Fruit fly (Drosophila melanogaster) whole organism, pupa: ENCODE data around the gene Trm1.
A peak's percentile ranks its signal among the peaks of the same experiment; 100 is the strongest.

ENCODE experiments used
- CG10348 ChIP-seq: fragments of 200-800 bp; sonication (Bioruptor generic); IDR thresholded peaks from 2 replicates; pipeline ENCODE4 v1.3.6; 2022; ENCODE audit warnings: missing biosample characterization, missing genetic modification characterization
- CG12605 ChIP-seq: fragments of 200-800 bp; sonication (Bioruptor generic); IDR thresholded peaks from 2 replicates; pipeline ENCODE4 v1.3.6; 2022; ENCODE audit warnings: missing biosample characterization, missing genetic modification characterization
- CG13204 ChIP-seq: fragments of 200-800 bp; sonication (Bioruptor generic); optimal IDR thresholded peaks from 2 replicates; lab custom pipeline; 2018; ENCODE audit warnings: missing biosample characterization, mild to moderate bottlenecking, missing genetic modification characterization, moderate library complexity
- CG14655 ChIP-seq: fragments of 200-800 bp; sonication (Bioruptor generic); optimal IDR thresholded peaks from 3 replicates; lab custom pipeline; 2017; ENCODE audit warnings: mild to moderate bottlenecking, missing biosample characterization, missing genetic modification reagents, missing genetic modification characterization
- CG15710 ChIP-seq: fragments of 200-800 bp; sonication (Bioruptor generic); optimal IDR thresholded peaks from 2 replicates; lab custom pipeline; 2018; ENCODE audit warnings: missing biosample characterization, mild to moderate bottlenecking, missing genetic modification characterization, moderate library complexity
- CG17806 ChIP-seq: fragments of 200-800 bp; sonication (Bioruptor generic); optimal IDR thresholded peaks from 2 replicates; lab custom pipeline; 2018; ENCODE audit warnings: missing biosample characterization, mild to moderate bottlenecking, missing genetic modification characterization, moderate library complexity
- CG32121 ChIP-seq: fragments of 200-800 bp; sonication (Bioruptor generic); IDR thresholded peaks from 2 replicates; pipeline ENCODE4 v1.3.6; 2022; ENCODE audit warnings: missing biosample characterization, missing genetic modification characterization
- CG34367 ChIP-seq: fragments of 200-800 bp; sonication (Bioruptor generic); optimal IDR thresholded peaks from 2 replicates; lab custom pipeline; 2018; ENCODE audit warnings: missing biosample characterization, mild to moderate bottlenecking, missing genetic modification characterization
- CG4496 ChIP-seq: fragments of 200-800 bp; sonication (Bioruptor generic); IDR thresholded peaks from 3 replicates; pipeline ENCODE4 v1.3.6; 2022; ENCODE audit warnings: missing biosample characterization, missing genetic modification characterization
- CG8159 ChIP-seq: fragments of 200-800 bp; sonication (Bioruptor generic); optimal IDR thresholded peaks from 3 replicates; lab custom pipeline; 2018; ENCODE audit warnings: missing biosample characterization, mild to moderate bottlenecking, missing genetic modification characterization, moderate library complexity
- CG8301 ChIP-seq: fragments of 200-800 bp; sonication (Bioruptor generic); optimal IDR thresholded peaks from 2 replicates; lab custom pipeline; 2018; ENCODE audit warnings: missing biosample characterization, mild to moderate bottlenecking, missing genetic modification characterization
- CG9948 ChIP-seq: fragments of 200-800 bp; sonication (Bioruptor generic); optimal IDR thresholded peaks from 2 replicates; lab custom pipeline; 2018; ENCODE audit warnings: missing biosample characterization, mild to moderate bottlenecking, missing genetic modification characterization, moderate library complexity
- D1 ChIP-seq: fragments of 200-800 bp; sonication (Bioruptor generic); optimal IDR thresholded peaks from 2 replicates; lab custom pipeline; 2018; ENCODE audit warnings: missing biosample characterization, mild to moderate bottlenecking, missing genetic modification characterization, moderate library complexity
- EcR ChIP-seq: fragments of 200-800 bp; sonication (Bioruptor generic); optimal IDR thresholded peaks from 3 replicates; lab custom pipeline; 2019; ENCODE audit warnings: missing biosample characterization, missing genetic modification characterization, mild to moderate bottlenecking, moderate library complexity, missing genetic modification reagents
- Ets98B ChIP-seq: fragments of 200-800 bp; sonication (Bioruptor generic); IDR thresholded peaks from 2 replicates; pipeline ENCODE4 v1.3.6; 2022; ENCODE audit warnings: missing biosample characterization, missing genetic modification characterization
- Pif1A ChIP-seq: fragments of 200-800 bp; sonication (Bioruptor generic); optimal IDR thresholded peaks from 3 replicates; lab custom pipeline; 2016; ENCODE audit warnings: missing biosample characterization, missing genetic modification characterization
- Pif1B ChIP-seq: fragments of 200-800 bp; sonication (Bioruptor generic); optimal IDR thresholded peaks from 3 replicates; lab custom pipeline; 2016; ENCODE audit warnings: missing biosample characterization, missing genetic modification characterization
- Snoo ChIP-seq: fragments of 200-800 bp; sonication (Bioruptor generic); optimal IDR thresholded peaks from 3 replicates; lab custom pipeline; 2017; ENCODE audit warnings: missing biosample characterization, mild to moderate bottlenecking, missing genetic modification characterization, inconsistent platforms
- fd96Ca ChIP-seq: fragments of 200-800 bp; sonication (Bioruptor generic); IDR thresholded peaks from 3 replicates; pipeline ENCODE4 v1.3.6; 2022; ENCODE audit warnings: missing biosample characterization, missing genetic modification characterization
- gl ChIP-seq: fragments of 200-800 bp; sonication (Bioruptor generic); optimal IDR thresholded peaks from 2 replicates; lab custom pipeline; 2018; ENCODE audit warnings: missing biosample characterization, mild to moderate bottlenecking, missing genetic modification characterization
- rn ChIP-seq: fragments of 200-800 bp; sonication (Bioruptor generic); IDR thresholded peaks from 2 replicates; pipeline ENCODE4 v1.3.6; 2022; ENCODE audit warnings: missing biosample characterization, missing genetic modification characterization

Gene Trm1

dm6 chr2L:12415485-12416137, 12.2 kb upstream of the Trm1 start:
- TF ChIP-seq gl (tag; lab: Kevin White, UChicago) (no peak), rn (GFP tag; lab: Robert Waterston, UW) (no peak), CG8159 (tag; lab: Kevin White, UChicago) (peak; percentile 19), Snoo (peak; percentile 15)

dm6 chr2L:12421188-12421587, 6.6 kb upstream of the Trm1 start:
- TF ChIP-seq CG32121 (GFP tag; lab: Robert Waterston, UW) (no peak), CG10348 (GFP tag; lab: Robert Waterston, UW) (no peak), CG9948 (tag; lab: Kevin White, UChicago) (no peak), CG12605 (no peak), CG17806 (tag; lab: Kevin White, UChicago) (no peak), D1 (tag; lab: Kevin White, UChicago) (no peak), Pif1B (no peak), CG8159 (tag; lab: Kevin White, UChicago) (no peak), CG4496 (GFP tag; lab: Robert Waterston, UW) (no peak), gl (tag; lab: Kevin White, UChicago) (no peak)
- TF ChIP-seq, all 21 proteins: peak for 0

DNA sequence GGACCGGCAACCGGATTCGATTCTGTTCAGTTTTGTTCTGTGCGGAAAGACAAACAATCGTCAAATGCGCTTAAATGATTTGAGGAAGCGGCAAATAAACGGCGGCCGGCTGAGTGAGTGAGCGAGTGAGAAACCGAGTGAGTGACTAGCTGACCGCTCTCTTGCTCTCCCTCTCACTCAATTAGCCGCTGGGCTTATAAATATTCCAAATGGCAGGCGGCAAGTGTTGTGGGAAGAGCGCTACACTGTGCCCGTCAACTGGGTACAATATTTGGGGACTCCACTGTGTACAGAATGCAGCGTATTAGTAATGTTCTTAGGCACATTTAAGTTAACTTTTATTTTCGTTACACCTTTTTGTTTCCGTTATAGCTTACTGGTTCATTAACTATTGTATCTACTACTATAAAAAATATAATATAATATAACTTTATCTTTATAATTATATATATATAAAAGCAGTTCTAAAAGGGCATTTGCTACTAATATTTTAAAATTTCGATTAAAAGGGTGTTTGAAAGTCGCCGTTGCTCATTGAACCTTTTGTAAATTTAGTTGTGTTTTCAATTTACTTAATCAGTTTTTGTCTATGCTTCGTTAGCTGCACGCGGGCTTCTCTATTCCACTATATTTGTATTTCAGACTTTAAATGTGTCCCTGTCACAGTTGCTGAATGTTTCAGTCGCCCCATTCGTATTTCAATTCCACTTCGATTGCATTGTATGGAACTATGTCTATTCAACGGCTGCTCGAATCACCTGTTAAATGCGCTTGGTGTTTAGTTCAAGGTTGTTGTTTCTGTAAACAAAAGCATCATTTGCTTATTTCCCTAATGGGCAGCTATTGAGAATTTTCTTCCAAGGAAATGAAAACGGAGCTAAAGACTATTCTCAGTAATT, 5.8 kb upstream of the Trm1 start:
- TF ChIP-seq Ets98B (GFP tag; lab: Robert Waterston, UW), result peak; percentile 33; the same call in 1 of the 2 replicates
- TF ChIP-seq CG14655 (GFP tag; lab: Kevin White, UChicago), result peak; percentile 2
- TF ChIP-seq CG13204 (GFP tag; lab: Kevin White, UChicago), result no peak

- TF ChIP-seq D1 (tag; lab: Kevin White, UChicago) (no peak), rn (GFP tag; lab: Robert Waterston, UW) (no peak), CG15710 (tag; lab: Kevin White, UChicago) (no peak), fd96Ca (GFP tag; lab: Robert Waterston, UW) (no peak), CG4496 (GFP tag; lab: Robert Waterston, UW) (0 out of 3 replicates have a peak, but pooled peaks have one; percentile 32), CG34367 (tag; lab: Kevin White, UChicago) (no peak), CG8301 (tag; lab: Kevin White, UChicago) (no peak), Pif1A (GFP tag; lab: Kevin White, UChicago) (peak; percentile 3), CG17806 (tag; lab: Kevin White, UChicago) (no peak), Snoo (no peak)
These were observed 4.6 kb upstream of the Trm1 start, which contains the start of gene vir-1 for dm6 chr2L:12423106-12423836. Gene vir-1, minus strand, starts transcription at chr2L:12423439.

dm6 chr2L:12424555-12424954, 3.3 kb upstream of the Trm1 start, which contains the start of gene Fam92:
Gene Fam92, plus strand, starts transcription at chr2L:12424904.
- TF ChIP-seq Snoo (peak; percentile 42), CG15710 (tag; lab: Kevin White, UChicago) (peak; percentile 9), EcR (GFP tag; lab: Kevin White, UChicago) (no peak)
- TF ChIP-seq, all 21 proteins: peak for 2

DNA sequence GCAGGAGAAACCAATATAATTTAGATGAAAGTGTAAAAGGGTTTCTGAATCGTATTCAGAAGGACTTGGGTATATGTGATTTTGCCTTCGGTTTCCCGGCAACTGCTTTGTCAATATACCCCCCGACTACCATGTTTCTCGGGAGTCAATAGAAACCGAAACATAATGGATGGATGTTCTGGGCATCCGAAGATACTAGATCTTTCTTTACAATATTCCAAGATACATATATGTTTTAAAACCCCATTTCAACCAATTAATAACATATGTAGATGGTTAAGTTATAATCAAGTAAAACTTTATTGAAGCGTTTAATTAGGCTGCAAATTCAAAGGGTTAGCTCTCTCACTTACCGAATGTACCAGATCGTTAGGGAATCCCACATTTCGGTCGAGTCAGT, 3.0 kb downstream of the Trm1 start, which contains the start of gene CG5435:
TSS of gene CG5435 (minus strand) at position 101 of the 400 bp plus-strand sequence.
- no peak for TF ChIP-seq Snoo
- TF ChIP-seq CG8159 (tag; lab: Kevin White, UChicago), result no peak
- TF ChIP-seq CG9948 (tag; lab: Kevin White, UChicago), result no peak
- TF ChIP-seq rn (GFP tag; lab: Robert Waterston, UW), result no peak
- TF ChIP-seq CG17806 (tag; lab: Kevin White, UChicago), result no peak
- TF ChIP-seq Pif1A (GFP tag; lab: Kevin White, UChicago), result no peak
- no peak for TF ChIP-seq EcR (GFP tag; lab: Kevin White, UChicago)
- TF ChIP-seq gl (tag; lab: Kevin White, UChicago), result no peak
- no peak for TF ChIP-seq CG14655 (GFP tag; lab: Kevin White, UChicago)
- no peak for TF ChIP-seq Pif1B
- TF ChIP-seq CG8301 (tag; lab: Kevin White, UChicago), result no peak
- no peak for TF ChIP-seq CG15710 (tag; lab: Kevin White, UChicago)
- no peak for TF ChIP-seq CG13204 (GFP tag; lab: Kevin White, UChicago)
- TF ChIP-seq CG10348 (GFP tag; lab: Robert Waterston, UW), result no peak
- TF ChIP-seq, all 21 proteins: peak for 0
